Fruit fly (Drosophila melanogaster) ovary, adult (tissue): ENCODE measurements around the gene CG10570.

Experiments
- CG17801 ChIP-seq: fragments of 200-800 bp; optimal IDR thresholded peaks from 2 replicates; lab custom pipeline; 2019; ENCODE audit warnings: missing biosample characterization, mild to moderate bottlenecking, missing genetic modification characterization, moderate library complexity; ENCODE audit not compliant: partially characterized antibody

Gene CG10570

DNA sequence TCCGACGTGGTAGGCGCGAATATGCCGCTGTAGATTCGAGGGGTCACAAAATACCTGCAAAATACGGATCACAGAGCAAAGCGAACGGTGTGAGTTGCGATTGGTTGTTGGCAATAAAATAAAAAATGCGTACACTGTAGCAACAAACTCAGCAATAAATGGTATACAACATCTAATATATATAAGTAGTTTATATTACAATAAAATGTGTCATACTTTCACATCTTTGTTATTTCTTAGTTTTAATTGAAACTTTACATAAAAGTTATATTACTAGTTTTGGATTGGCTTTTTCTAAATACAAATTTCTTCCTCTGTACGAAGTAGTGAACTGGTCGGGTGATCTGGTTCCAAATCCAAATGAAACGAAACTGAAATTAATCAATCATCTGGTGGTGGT is 45.3 kb downstream of the CG10570 start:
- TF ChIP-seq CG17801 = no peak
